Fruit fly (Drosophila melanogaster) ovary, adult (tissue): Measurements from ENCODE around the gene CG42464.

Experiments
- CG17801 ChIP-seq: fragments of 200-800 bp; optimal IDR thresholded peaks from 2 replicates; lab custom pipeline; 2019; ENCODE audit warnings: missing biosample characterization, mild to moderate bottlenecking, missing genetic modification characterization, moderate library complexity; ENCODE audit not compliant: partially characterized antibody

Gene CG42464

dm6 chr2L:3698992-3699514, at the start of gene CG42464, which contains the start of gene CG10031:
CG42464 (plus strand) TSS chr2L:3699464.
CG10031 (minus strand) TSS chr2L:3699092.
- no peak for TF ChIP-seq CG17801

dm6 chr2L:3654956-3655618, 44.2 kb upstream of the CG42464 start:
- no peak for TF ChIP-seq CG17801

- peak; percentile 98 for TF ChIP-seq CG17801
Measured at dm6 chr2L:3655698-3656105, 43.6 kb upstream of the CG42464 start.

dm6 chr2L:3656667-3657066, 42.6 kb upstream of the CG42464 start, which contains the start of gene for:
for (minus strand) TSS chr2L:3656953.
- TF ChIP-seq CG17801 = no peak

dm6 chr2L:3657349-3658142, 41.7 kb upstream of the CG42464 start:
- TF ChIP-seq CG17801 = no peak

dm6 chr2L:3662307-3662795, 36.9 kb upstream of the CG42464 start, which contains the start of gene Drgx:
Drgx (plus strand) TSS chr2L:3662745.
- TF ChIP-seq CG17801 = no peak

- TF ChIP-seq CG17801 = no peak
Measured at dm6 chr2L:3668451-3668850, 30.8 kb upstream of the CG42464 start, which contains the start of gene Sfp24Ba. Sfp24Ba (minus strand) TSS chr2L:3668551.

dm6 chr2L:3669034-3669433, 30.2 kb upstream of the CG42464 start, which contains the start of gene Sfp24Bd:
Sfp24Bd (minus strand) TSS chr2L:3669134.
- no peak for TF ChIP-seq CG17801

- no peak for TF ChIP-seq CG17801
Measured at dm6 chr2L:3669675-3670074, 29.6 kb upstream of the CG42464 start, which contains the start of gene Sfp24Bb. Sfp24Bb (minus strand) TSS chr2L:3669775.

dm6 chr2L:3670481-3670880, 28.8 kb upstream of the CG42464 start, which contains the start of gene Sfp24Bc:
Sfp24Bc (minus strand) TSS chr2L:3670581.
- TF ChIP-seq CG17801 = no peak

dm6 chr2L:3675770-3676169, 23.5 kb upstream of the CG42464 start:
- TF ChIP-seq CG17801 = no peak

- TF ChIP-seq CG17801 = no peak
Measured at dm6 chr2L:3681338-3681737, 17.9 kb upstream of the CG42464 start.

- TF ChIP-seq CG17801 = no peak
Measured at dm6 chr2L:3682489-3682888, 16.8 kb upstream of the CG42464 start.

- TF ChIP-seq CG17801 = no peak
Measured at dm6 chr2L:3685139-3685851, 14.0 kb upstream of the CG42464 start.

dm6 chr2L:3692466-3692865, 6.8 kb upstream of the CG42464 start, which contains the start of gene CG16704:
CG16704 (minus strand) TSS chr2L:3692587.
- TF ChIP-seq CG17801 = no peak

- no peak for TF ChIP-seq CG17801
Measured at dm6 chr2L:3693082-3693481, 6.2 kb upstream of the CG42464 start, which contains the start of gene CG3513. CG3513 (minus strand) TSS chr2L:3693182.
